Worm (Caenorhabditis elegans) whole organism, L1 larva: ENCODE results near the gene F45G2.8.
A peak's percentile ranks its signal among the peaks of the same experiment; 100 is the strongest.

Experiments used
- C16A3.4 ChIP-seq: fragments of 150-350 bp; optimal IDR thresholded peaks from 2 replicates; lab custom pipeline; 2014; ENCODE audit warnings: missing biosample characterization, missing genetic modification characterization
- C34B4.2 ChIP-seq: sonication (generic microtip); optimal IDR thresholded peaks from 2 replicates; lab custom pipeline; 2017; ENCODE audit warnings: mild to moderate bottlenecking, missing genetic modification characterization, missing compliant biosample characterization
- Y116A8C.19 ChIP-seq: sonication (generic microtip); optimal IDR thresholded peaks from 2 replicates; lab custom pipeline; 2016; ENCODE audit warnings: missing compliant biosample characterization, missing genetic modification characterization, borderline replicate concordance
- aha-1 ChIP-seq: fragments of 150-350 bp; optimal IDR thresholded peaks from 2 replicates; lab custom pipeline; 2014; ENCODE audit warnings: missing biosample characterization, missing genetic modification characterization
- ama-1 ChIP-seq: fragments of 150-350 bp; optimal IDR thresholded peaks from 2 replicates; lab custom pipeline; 2014
- blmp-1 ChIP-seq: fragments of 150-350 bp; optimal IDR thresholded peaks from 2 replicates; lab custom pipeline; 2014; ENCODE audit warnings: missing biosample characterization, missing genetic modification characterization
- ceh-63 ChIP-seq: fragments of 200-800 bp; sonication (Bioruptor generic); optimal IDR thresholded peaks from 2 replicates; lab custom pipeline; 2018; ENCODE audit warnings: mild to moderate bottlenecking, missing genetic modification characterization, missing compliant biosample characterization
- ceh-82 ChIP-seq, 3 experiments: fragments of 150-350 bp in 1 of 3; sonication (generic microtip) in 2 of 3; optimal IDR thresholded peaks; 2 replicates each; lab custom pipeline; 2014 to 2017; ENCODE audit warnings: missing biosample characterization in 3 of 3, missing genetic modification characterization in 3 of 3
- ceh-88 ChIP-seq: fragments of 200-800 bp; sonication (Bioruptor generic); IDR thresholded peaks from 2 replicates; pipeline ENCODE4 v1.3.6; 2022; ENCODE audit warnings: missing genetic modification characterization, missing compliant biosample characterization
- dpl-1 ChIP-seq, 3 experiments: fragments of 150-350 bp in 2 of 3; sonication (generic microtip) in 1 of 3; optimal IDR thresholded peaks; 2 replicates each; lab custom pipeline; 2014 to 2017; ENCODE audit warnings: missing biosample characterization in 3 of 3, missing genetic modification characterization in 3 of 3, missing genetic modification reagents in 3 of 3
- efl-1 ChIP-seq, 4 experiments: fragments of 150-350 bp; optimal IDR thresholded peaks in 3 of 4; peaks in 1 of 4; 1 replicate in 1 of 4; 2 replicates in 3 of 4; lab custom pipeline; 2014; ENCODE audit warnings: missing biosample characterization in 2 of 4, missing genetic modification characterization in 2 of 4, missing genetic modification reagents in 2 of 4
- efl-3 ChIP-seq: fragments of 200-800 bp; sonication (Bioruptor generic); optimal IDR thresholded peaks from 2 replicates; lab custom pipeline; 2018; ENCODE audit warnings: mild to moderate bottlenecking, missing genetic modification characterization, missing compliant biosample characterization
- egl-27 ChIP-seq, 2 experiments: fragments of 150-350 bp in 1 of 2; sonication (generic microtip); optimal IDR thresholded peaks; 3 replicates each; lab custom pipeline; 2017 to 2018; ENCODE audit warnings: missing biosample characterization in 2 of 2, missing genetic modification characterization in 2 of 2, missing genetic modification reagents in 2 of 2
- elt-3 ChIP-seq, 6 experiments: fragments of 150-350 bp in 1 of 6; sonication (generic microtip); optimal IDR thresholded peaks; 2 replicates each; lab custom pipeline; 2017 to 2018; ENCODE audit warnings: missing biosample characterization in 6 of 6, missing genetic modification characterization in 6 of 6, inconsistent platforms in 1 of 6
- ets-5 ChIP-seq: fragments of 200-800 bp; sonication (Bioruptor generic); IDR thresholded peaks from 2 replicates; pipeline ENCODE4 v1.3.6; 2022; ENCODE audit warnings: missing genetic modification characterization, missing compliant biosample characterization
- fkh-10 ChIP-seq: sonication (generic microtip); optimal IDR thresholded peaks from 2 replicates; lab custom pipeline; 2017; ENCODE audit warnings: missing biosample characterization, missing genetic modification reagents, missing genetic modification characterization
- fkh-4 ChIP-seq: sonication (generic microtip); optimal IDR thresholded peaks from 2 replicates; lab custom pipeline; 2016; ENCODE audit warnings: missing compliant biosample characterization, missing genetic modification characterization, borderline replicate concordance
- fkh-8 ChIP-seq: sonication (generic microtip); optimal IDR thresholded peaks from 2 replicates; lab custom pipeline; 2016; ENCODE audit warnings: mild to moderate bottlenecking, missing genetic modification characterization, missing compliant biosample characterization
- hpl-2 ChIP-seq: fragments of 150-350 bp; optimal IDR thresholded peaks from 2 replicates; lab custom pipeline; 2014; ENCODE audit warnings: missing biosample characterization, missing genetic modification reagents, missing genetic modification characterization
- irx-1 ChIP-seq: sonication (generic microtip); optimal IDR thresholded peaks from 2 replicates; lab custom pipeline; 2016; ENCODE audit warnings: missing genetic modification characterization, missing compliant biosample characterization
- jun-1 ChIP-seq: fragments of 150-350 bp; optimal IDR thresholded peaks from 2 replicates; lab custom pipeline; 2014; ENCODE audit warnings: missing biosample characterization, missing genetic modification reagents, missing genetic modification characterization
- lin-14 ChIP-seq: fragments of 200-800 bp; sonication (Bioruptor generic); optimal IDR thresholded peaks from 2 replicates; lab custom pipeline; 2018; ENCODE audit warnings: mild to moderate bottlenecking, missing genetic modification characterization, moderate library complexity, missing compliant biosample characterization
- lin-35 ChIP-seq, 2 experiments: fragments of 150-350 bp; optimal IDR thresholded peaks; 2 replicates each; lab custom pipeline; 2014; ENCODE audit warnings: missing biosample characterization in 2 of 2, missing genetic modification characterization in 2 of 2, missing genetic modification reagents in 2 of 2
- lir-3 ChIP-seq: sonication (generic microtip); optimal IDR thresholded peaks from 2 replicates; lab custom pipeline; 2016; ENCODE audit warnings: mild to moderate bottlenecking, missing genetic modification characterization, moderate library complexity, missing compliant biosample characterization; ENCODE audit not compliant: poor library complexity
- lsy-2 ChIP-seq, 2 experiments: fragments of 150-350 bp; optimal IDR thresholded peaks; 2 replicates each; lab custom pipeline; 2014; ENCODE audit warnings: missing biosample characterization in 2 of 2, missing genetic modification characterization in 2 of 2
- mab-9 ChIP-seq: fragments of 200-800 bp; sonication (Bioruptor generic); IDR thresholded peaks from 2 replicates; pipeline ENCODE4 v1.3.6; 2022; ENCODE audit warnings: missing genetic modification reagents, missing genetic modification characterization, missing compliant biosample characterization
- mdl-1 ChIP-seq, 2 experiments: fragments of 150-350 bp; optimal IDR thresholded peaks; 2 replicates each; lab custom pipeline; 2014 to 2017; ENCODE audit warnings: missing biosample characterization in 2 of 2, missing genetic modification characterization in 2 of 2, inconsistent platforms in 1 of 2
- mef-2 ChIP-seq: fragments of 150-350 bp; optimal IDR thresholded peaks from 2 replicates; lab custom pipeline; 2014; ENCODE audit warnings: missing biosample characterization, missing genetic modification characterization
- mep-1 ChIP-seq: fragments of 150-350 bp; optimal IDR thresholded peaks from 2 replicates; lab custom pipeline; 2014; ENCODE audit warnings: missing biosample characterization, missing genetic modification characterization
- nhr-19 ChIP-seq: fragments of 200-800 bp; sonication (Bioruptor generic); conservative IDR thresholded peaks from 2 replicates; pipeline ENCODE4 v1.3.6; 2022; ENCODE audit warnings: missing genetic modification characterization, missing compliant biosample characterization
- nhr-237 ChIP-seq: fragments of 150-350 bp; optimal IDR thresholded peaks from 2 replicates; lab custom pipeline; 2014; ENCODE audit warnings: missing biosample characterization, missing genetic modification characterization
- nhr-71 ChIP-seq: sonication (generic microtip); optimal IDR thresholded peaks from 2 replicates; lab custom pipeline; 2016; ENCODE audit warnings: mild to moderate bottlenecking, missing genetic modification characterization, moderate library complexity, missing compliant biosample characterization
- nhr-76 ChIP-seq: sonication (generic microtip); optimal IDR thresholded peaks from 2 replicates; lab custom pipeline; 2017; ENCODE audit warnings: missing biosample characterization, missing genetic modification characterization
- nhr-84 ChIP-seq: sonication (generic microtip); optimal IDR thresholded peaks from 2 replicates; lab custom pipeline; 2017; ENCODE audit warnings: missing biosample characterization, missing genetic modification characterization
- nhr-85 ChIP-seq: sonication (generic microtip); peaks from one replicate; lab custom pipeline; 2016; ENCODE audit warnings: missing genetic modification characterization, inconsistent platforms, missing compliant biosample characterization
- pag-3 ChIP-seq: sonication (generic microtip); optimal IDR thresholded peaks from 2 replicates; lab custom pipeline; 2017; ENCODE audit warnings: missing genetic modification characterization, mild to moderate bottlenecking, missing compliant biosample characterization, antibody characterized with exemption, borderline replicate concordance; ENCODE audit not compliant: insufficient read depth
- pax-3 ChIP-seq: fragments of 200-800 bp; sonication (Bioruptor generic); optimal IDR thresholded peaks from 2 replicates; lab custom pipeline; 2018; ENCODE audit warnings: mild to moderate bottlenecking, missing genetic modification characterization, moderate library complexity, missing compliant biosample characterization
- pqm-1 ChIP-seq: sonication (generic microtip); optimal IDR thresholded peaks from 3 replicates; lab custom pipeline; 2017; ENCODE audit warnings: missing biosample characterization, missing genetic modification characterization
- skn-1 ChIP-seq: fragments of 150-350 bp; optimal IDR thresholded peaks from 2 replicates; lab custom pipeline; 2014; ENCODE audit warnings: missing biosample characterization, missing genetic modification characterization
- snpc-4 ChIP-seq: fragments of 150-350 bp; optimal IDR thresholded peaks from 2 replicates; lab custom pipeline; 2014; ENCODE audit warnings: missing biosample characterization, missing genetic modification characterization
- sptf-1 ChIP-seq: fragments of 150-350 bp; optimal IDR thresholded peaks from 2 replicates; lab custom pipeline; 2014; ENCODE audit warnings: missing biosample characterization, missing genetic modification characterization
- swsn-7 ChIP-seq: sonication (generic microtip); optimal IDR thresholded peaks from 2 replicates; lab custom pipeline; 2016; ENCODE audit warnings: missing genetic modification characterization, missing compliant biosample characterization
- tbx-2 ChIP-seq: sonication (generic microtip); optimal IDR thresholded peaks from 2 replicates; lab custom pipeline; 2016; ENCODE audit warnings: missing genetic modification characterization, missing compliant biosample characterization
- unc-98 ChIP-seq: fragments of 200-800 bp; sonication (Bioruptor generic); IDR thresholded peaks from 2 replicates; pipeline ENCODE4 v1.3.6; 2022; ENCODE audit warnings: missing genetic modification characterization, missing compliant biosample characterization
- xbp-1 ChIP-seq: sonication (generic microtip); optimal IDR thresholded peaks from 2 replicates; lab custom pipeline; 2016; ENCODE audit warnings: missing genetic modification characterization, missing compliant biosample characterization
- zag-1 ChIP-seq: fragments of 150-350 bp; optimal IDR thresholded peaks from 2 replicates; lab custom pipeline; 2014; ENCODE audit warnings: missing biosample characterization, missing genetic modification characterization
- ztf-11 ChIP-seq, 2 experiments: sonication (generic microtip); optimal IDR thresholded peaks; 2 replicates each; lab custom pipeline; 2016 to 2017; ENCODE audit warnings: missing genetic modification characterization in 2 of 2, missing biosample characterization in 1 of 2, missing compliant biosample characterization in 1 of 2

F45G2.8 gene

ce11 chrIII:13465918-13466592 is 30.6 kb upstream of the F45G2.8 start, which contains the start of gene cdk-5 (continued):
- peak; percentile 91 for TF ChIP-seq blmp-1
- TF ChIP-seq pag-3 (tag; lab: Kevin White, UChicago): no peak
- no peak for TF ChIP-seq Y116A8C.19 (tag; lab: Kevin White, UChicago)
- TF ChIP-seq mef-2 (tag; lab: Kevin White, UChicago): peak; percentile 2

- peak in 1 of 2 experiments; percentile 68 for TF ChIP-seq mdl-1 (tag; optimal IDR thresholded peaks at IDR 0.05; lab: Kevin White, UChicago)
- peak; percentile 68 for TF ChIP-seq jun-1 (tag; lab: Kevin White, UChicago)
- no peak for TF ChIP-seq aha-1
- peak; percentile 53 for TF ChIP-seq lir-3 (tag; lab: Kevin White, UChicago)
- no peak for TF ChIP-seq nhr-76
- TF ChIP-seq elt-3 (tag; optimal IDR thresholded peaks at IDR 0.05; lab: Kevin White, UChicago): peak in 4 of 6 experiments; percentile 69 to 94 (median 76)
- peak; percentile 21 for TF ChIP-seq C34B4.2
- peak; percentile 76 for TF ChIP-seq pax-3 (tag; lab: Kevin White, UChicago)
- no peak for TF ChIP-seq fkh-10
- TF ChIP-seq fkh-8: no peak
- TF ChIP-seq nhr-237 (tag; lab: Kevin White, UChicago): no peak
- TF ChIP-seq swsn-7 (tag; lab: Kevin White, UChicago): peak; percentile 0
- TF ChIP-seq nhr-85 (tag; lab: Kevin White, UChicago): peak; percentile 82
- no peak for TF ChIP-seq pqm-1
- TF ChIP-seq nhr-19: peak; percentile 85
- peak; percentile 33 to 47 for TF ChIP-seq efl-1 (optimal IDR thresholded peaks at IDR 0.05; lab: Kevin White, UChicago)
- peak; percentile 31 to 95 for TF ChIP-seq efl-1 (GFP tag; optimal IDR thresholded peaks at IDR 0.05 in 1 of 2; lab: Kevin White, UChicago)
- TF ChIP-seq lin-35 (GFP tag; optimal IDR thresholded peaks at IDR 0.05; lab: Kevin White, UChicago): peak; percentile 17 to 66
- peak; percentile 14 for TF ChIP-seq fkh-4
- TF ChIP-seq ceh-82 (tag; optimal IDR thresholded peaks at IDR 0.05; lab: Kevin White, UChicago): peak in 1 of 3 experiments; percentile 39
- TF ChIP-seq irx-1 (tag; lab: Kevin White, UChicago): no peak
- peak; percentile 26 for TF ChIP-seq skn-1 (tag; lab: Kevin White, UChicago)
- TF ChIP-seq nhr-84 (tag; lab: Kevin White, UChicago): peak; percentile 56
- TF ChIP-seq mef-2 (tag; lab: Kevin White, UChicago): no peak
- no peak for TF ChIP-seq zag-1 (tag; lab: Kevin White, UChicago)
- TF ChIP-seq lsy-2 (tag; optimal IDR thresholded peaks at IDR 0.05; lab: Kevin White, UChicago): peak; percentile 78 to 89
- peak; percentile 54 for TF ChIP-seq mep-1 (tag; lab: Kevin White, UChicago)
- TF ChIP-seq lin-14: peak; percentile 91
- no peak for TF ChIP-seq ceh-63
- TF ChIP-seq egl-27 (tag; optimal IDR thresholded peaks at IDR 0.05; lab: Kevin White, UChicago): no peak
- TF ChIP-seq dpl-1 (GFP tag; optimal IDR thresholded peaks at IDR 0.05; lab: Kevin White, UChicago): peak; percentile 36 to 68 (median 42)
- TF ChIP-seq efl-3: no peak
- peak; percentile 91 for TF ChIP-seq nhr-71 (tag; lab: Kevin White, UChicago)
- peak; percentile 82 for TF ChIP-seq tbx-2
- peak; percentile 26 for TF ChIP-seq C16A3.4
- no peak for TF ChIP-seq sptf-1
- no peak for TF ChIP-seq unc-98 (GFP tag; lab: Robert Waterston, UW)
- peak; percentile 78 for TF ChIP-seq hpl-2 (GFP tag; lab: Kevin White, UChicago)
- no peak for TF ChIP-seq snpc-4
- no peak for TF ChIP-seq ets-5 (GFP tag; lab: Robert Waterston, UW)
- TF ChIP-seq ama-1 (lab: Kevin White, UChicago): peak; percentile 98
- TF ChIP-seq ceh-88 (GFP tag; lab: Robert Waterston, UW): peak; percentile 71
- TF ChIP-seq ztf-11 (tag; optimal IDR thresholded peaks at IDR 0.05; lab: Kevin White, UChicago): peak in 1 of 2 experiments; percentile 23
- peak; percentile 31 for TF ChIP-seq xbp-1
- 0 out of 2 replicates have a peak, but pooled peaks have one; percentile 23 for TF ChIP-seq mab-9 (GFP tag; lab: Robert Waterston, UW)
Measured at ce11 chrIII:13464493-13465362, 29.3 kb upstream of the F45G2.8 start, which contains the start of gene kel-3. TSS of gene kel-3 (plus strand) at chrIII:13464820.
